Fruit fly (Drosophila melanogaster): ENCODE measurements around the gene CG2975.

Gene CG2975

DNA sequence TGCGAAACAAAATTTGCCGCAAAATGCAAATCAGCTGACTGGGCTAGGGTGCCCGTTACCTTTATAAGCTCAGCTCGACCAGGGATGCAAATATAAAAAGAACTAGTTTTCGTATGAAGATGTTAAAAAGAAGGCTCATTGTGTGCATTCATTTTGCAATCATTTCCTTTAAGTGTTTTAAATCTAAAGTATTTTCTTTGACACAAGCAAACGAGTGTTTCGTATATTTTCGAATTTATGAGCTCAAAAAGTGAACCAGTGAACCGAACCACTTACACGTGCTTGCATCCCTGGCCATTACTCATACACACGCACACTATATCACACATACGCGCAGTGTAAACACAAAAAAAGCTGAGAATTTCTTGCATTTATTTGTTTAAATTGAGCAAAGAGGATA is 38.3 kb downstream of the CG2975 start, which contains the start of the genes Prx6a and Sbat (continued):
- TF ChIP-seq sr (GFP tag; IDR thresholded peaks at IDR 0.05) = 0 out of 3 replicates have a peak, but pooled peaks have one; percentile 45
- TF ChIP-seq Hmx (GFP tag; optimal IDR thresholded peaks at IDR 0.05) = no peak
- peak; percentile 63 for TF ChIP-seq CG18262 (tag; optimal IDR thresholded peaks at IDR 0.05)
- 0 out of 3 replicates have a peak, but pooled peaks have one; percentile 48 for TF ChIP-seq zfh1 (GFP tag; IDR thresholded peaks at IDR 0.05)
- peak; percentile 77 for TF ChIP-seq luna (GFP tag; optimal IDR thresholded peaks at IDR 0.05)
- TF ChIP-seq ap (GFP tag; IDR thresholded peaks at IDR 0.05) = no peak
- TF ChIP-seq Doc3 (GFP tag; IDR thresholded peaks at IDR 0.05; ENCODE audit: partially characterized antibody) = no peak
- peak; percentile 20 for TF ChIP-seq fd102C (GFP tag; optimal IDR thresholded peaks at IDR 0.05)
- TF ChIP-seq CG12659 (GFP tag; optimal IDR thresholded peaks at IDR 0.05) = peak; percentile 73
- peak; percentile 17 for TF ChIP-seq pfk (GFP tag; optimal IDR thresholded peaks at IDR 0.05)
- no peak for TF ChIP-seq gce (GFP tag; IDR thresholded peaks at IDR 0.05)
- TF ChIP-seq pros (GFP tag; optimal IDR thresholded peaks at IDR 0.05) = no peak
- peak; percentile 63 for TF ChIP-seq CG9876 (GFP tag; optimal IDR thresholded peaks at IDR 0.05)
- no peak for TF ChIP-seq CG11247 (GFP tag; IDR thresholded peaks at IDR 0.05)
- TF ChIP-seq trh (GFP tag; optimal IDR thresholded peaks at IDR 0.05) = peak; percentile 66
- TF ChIP-seq CG15479 (GFP tag; optimal IDR thresholded peaks at IDR 0.05) = no peak
- TF ChIP-seq gro (GFP tag; optimal IDR thresholded peaks at IDR 0.05) = peak; percentile 81
- TF ChIP-seq CG15696 (tag; optimal IDR thresholded peaks at IDR 0.05) = peak; percentile 76
- peak; percentile 95 for TF ChIP-seq Med (GFP tag)
- peak; percentile 45 for TF ChIP-seq hkb (optimal IDR thresholded peaks at IDR 0.05)
- TF ChIP-seq hkb (GFP tag; IDR thresholded peaks at IDR 0.05) = peak; percentile 51; the same call in 1 of the 2 replicates
- no peak for TF ChIP-seq Elba2 (GFP tag; optimal IDR thresholded peaks at IDR 0.05)
- peak; percentile 73 for TF ChIP-seq tin (GFP tag; optimal IDR thresholded peaks at IDR 0.05)
- no peak for TF ChIP-seq Hand (GFP tag; optimal IDR thresholded peaks at IDR 0.05)
- TF ChIP-seq NFAT (GFP tag; IDR thresholded peaks at IDR 0.05) = peak; percentile 59; the same call in 1 of the 2 replicates
- peak; percentile 44 for TF ChIP-seq dm (GFP tag; optimal IDR thresholded peaks at IDR 0.05)
- TF ChIP-seq nom (GFP tag; optimal IDR thresholded peaks at IDR 0.05) = peak; percentile 32
- no peak for TF ChIP-seq CG34224 (GFP tag; IDR thresholded peaks at IDR 0.05; ENCODE audit: partially characterized antibody)
- TF ChIP-seq CG13775 (GFP tag; optimal IDR thresholded peaks at IDR 0.05) = peak; percentile 69
- TF ChIP-seq Gsc (GFP tag; IDR thresholded peaks at IDR 0.05) = no peak
- TF ChIP-seq bab2 (GFP tag; optimal IDR thresholded peaks at IDR 0.05) = peak; percentile 74
- TF ChIP-seq seq (GFP tag; IDR thresholded peaks at IDR 0.05) = no peak
- TF ChIP-seq pita (GFP tag; optimal IDR thresholded peaks at IDR 0.05) = no peak
- peak; percentile 44 for TF ChIP-seq pb (GFP tag; optimal IDR thresholded peaks at IDR 0.05)
- peak; percentile 70 for TF ChIP-seq pho (GFP tag; optimal IDR thresholded peaks at IDR 0.05)
- TF ChIP-seq danr (GFP tag; IDR thresholded peaks at IDR 0.05) = 0 out of 2 replicates have a peak, but pooled peaks have one; percentile 17
- TF ChIP-seq ash1 (GFP tag; optimal IDR thresholded peaks at IDR 0.05) = no peak
- TF ChIP-seq Sox102F (GFP tag; optimal IDR thresholded peaks at IDR 0.05) = peak; percentile 53
- TF ChIP-seq CG9437 (GFP tag; optimal IDR thresholded peaks at IDR 0.05) = no peak
- TF ChIP-seq Antp (GFP tag; optimal IDR thresholded peaks at IDR 0.05) = peak; percentile 73
- peak; percentile 11; the same call in 1 of the 3 replicates for TF ChIP-seq H15 (GFP tag; IDR thresholded peaks at IDR 0.05)
- TF ChIP-seq Mad (GFP tag; optimal IDR thresholded peaks at IDR 0.05) = peak; percentile 46
- no peak for TF ChIP-seq corto (GFP tag; optimal IDR thresholded peaks at IDR 0.05)
- peak; percentile 57 for TF ChIP-seq B-H1 (GFP tag; IDR thresholded peaks at IDR 0.05)
- peak; percentile 2 for TF ChIP-seq Hey (tag; optimal IDR thresholded peaks at IDR 0.05)
- TF ChIP-seq ken (GFP tag; IDR thresholded peaks at IDR 0.05) = peak; percentile 60; the same call in 2 of the 3 replicates
- TF ChIP-seq pan (optimal IDR thresholded peaks at IDR 0.05) = no peak
- peak in 1 of 2 experiments; percentile 59 for TF ChIP-seq pan (GFP tag; optimal IDR thresholded peaks at IDR 0.05 in 1 of 2, IDR thresholded peaks at IDR 0.05 in 1 of 2)
- TF ChIP-seq Drgx (GFP tag; IDR thresholded peaks at IDR 0.05) = no peak
- TF ChIP-seq ato (GFP tag; IDR thresholded peaks at IDR 0.05; ENCODE audit: partially characterized antibody) = no peak
- peak; percentile 45 for TF ChIP-seq CG8089 (GFP tag; optimal IDR thresholded peaks at IDR 0.05)
- peak; percentile 33 for TF ChIP-seq odd (GFP tag; optimal IDR thresholded peaks at IDR 0.05)

Data from whole organism, embryonic.